Worm (Caenorhabditis elegans): ENCODE measurements around the gene C45G9.11.
A peak's percentile ranks its signal among the peaks of the same experiment; 100 is the strongest.

The C45G9.11 gene

ce11 chrIII:5085529-5085928, 17.0 kb upstream of the C45G9.11 start, which contains the start of gene cah-1:
TSS of gene cah-1 (minus strand) at chrIII:5085629.
- no peak for TF ChIP-seq nfya-1 (tag; optimal IDR thresholded peaks at IDR 0.05; ENCODE audit: insufficient read depth)
- TF ChIP-seq lin-15B (tag; optimal IDR thresholded peaks at IDR 0.05): peak; percentile 68

- TF ChIP-seq ama-1 (optimal IDR thresholded peaks at IDR 0.05): peak; percentile 41
- TF ChIP-seq elt-2 (tag; optimal IDR thresholded peaks at IDR 0.05): peak; percentile 3
- no peak for TF ChIP-seq ceh-16 (tag; optimal IDR thresholded peaks at IDR 0.05)
- TF ChIP-seq nhr-43 (tag; optimal IDR thresholded peaks at IDR 0.05; ENCODE audit: poor library complexity, severe bottlenecking): peak; percentile 34
Measured at ce11 chrIII:5083304-5083703, 14.8 kb upstream of the C45G9.11 start.

ce11 chrIII:5081573-5081823, 13.0 kb upstream of the C45G9.11 start, which contains the start of gene cox-6A:
TSS of gene cox-6A (plus strand) at chrIII:5081724.
- no peak for TF ChIP-seq jun-1 (tag; optimal IDR thresholded peaks at IDR 0.05)

- TF ChIP-seq ceh-82 (tag; optimal IDR thresholded peaks at IDR 0.05) (peak; percentile 81), egl-27 (tag; optimal IDR thresholded peaks at IDR 0.05) (no peak), ceh-28 (tag; optimal IDR thresholded peaks at IDR 0.05) (peak; percentile 19), lin-39 (tag; optimal IDR thresholded peaks at IDR 0.05) (peak; percentile 13), fkh-10 (GFP tag; optimal IDR thresholded peaks at IDR 0.05) (peak; percentile 33), lin-15B (tag; optimal IDR thresholded peaks at IDR 0.05) (peak; percentile 45), ztf-4 (tag; optimal IDR thresholded peaks at IDR 0.05) (peak; percentile 77), nhr-23 (tag; optimal IDR thresholded peaks at IDR 0.05) (peak; percentile 61), mml-1 (tag; optimal IDR thresholded peaks at IDR 0.05) (no peak), lsy-12 (tag; optimal IDR thresholded peaks at IDR 0.05) (peak; percentile 88), elt-3 (tag; optimal IDR thresholded peaks at IDR 0.05) (no peak), snpc-4 (tag; optimal IDR thresholded peaks at IDR 0.05) (peak; percentile 99), ceh-9 (tag; optimal IDR thresholded peaks at IDR 0.05) (no peak), nhr-25 (tag; optimal IDR thresholded peaks at IDR 0.05) (peak; percentile 42), ceh-16 (tag; optimal IDR thresholded peaks at IDR 0.05) (no peak), pqm-1 (tag; optimal IDR thresholded peaks at IDR 0.05) (peak; percentile 16), unc-39 (tag; optimal IDR thresholded peaks at IDR 0.05) (no peak), tbx-2 (tag; optimal IDR thresholded peaks at IDR 0.05) (peak; percentile 89), elt-2 (tag; optimal IDR thresholded peaks at IDR 0.05) (peak; percentile 65), nfya-1 (tag; optimal IDR thresholded peaks at IDR 0.05; ENCODE audit: insufficient read depth) (peak; percentile 69), egl-5 (tag; optimal IDR thresholded peaks at IDR 0.05) (no peak), mdl-1 (tag; optimal IDR thresholded peaks at IDR 0.05) (no peak), elt-1 (tag; optimal IDR thresholded peaks at IDR 0.05) (no peak), unc-62 (GFP tag; optimal IDR thresholded peaks at IDR 0.05) (no peak), nhr-237 (tag; optimal IDR thresholded peaks at IDR 0.05) (no peak), hmg-11 (tag; optimal IDR thresholded peaks at IDR 0.05) (peak; percentile 91), ztf-11 (tag; optimal IDR thresholded peaks at IDR 0.05) (no peak), aly-2 (tag; optimal IDR thresholded peaks at IDR 0.05) (no peak), nhr-77 (tag; optimal IDR thresholded peaks at IDR 0.05) (peak; percentile 33), fos-1 (tag; optimal IDR thresholded peaks at IDR 0.05) (no peak), nhr-12 (tag; optimal IDR thresholded peaks at IDR 0.05) (no peak), fkh-2 (tag; optimal IDR thresholded peaks at IDR 0.05) (no peak), ama-1 (optimal IDR thresholded peaks at IDR 0.05) (peak; percentile 90), R02D3.7 (tag; optimal IDR thresholded peaks at IDR 0.05) (peak; percentile 60), nhr-28 (tag; optimal IDR thresholded peaks at IDR 0.05) (no peak), jun-1 (tag; optimal IDR thresholded peaks at IDR 0.05) (peak; percentile 47), sea-2 (GFP tag; optimal IDR thresholded peaks at IDR 0.05) (no peak), pha-4 (tag; optimal IDR thresholded peaks at IDR 0.05) (peak; percentile 49), ZK546.5 (tag; optimal IDR thresholded peaks at IDR 0.05) (no peak), zag-1 (tag; optimal IDR thresholded peaks at IDR 0.05) (no peak), eor-1 (tag; optimal IDR thresholded peaks at IDR 0.05) (peak in 1 of 2 experiments; percentile 52), nhr-67 (tag; optimal IDR thresholded peaks at IDR 0.05) (no peak), skn-1 (tag; optimal IDR thresholded peaks at IDR 0.05) (no peak), daf-12 (tag; optimal IDR thresholded peaks at IDR 0.05) (no peak), nhr-76 (tag; optimal IDR thresholded peaks at IDR 0.05) (no peak)
Measured at ce11 chrIII:5080700-5081572, 12.4 kb upstream of the C45G9.11 start.

All from whole organism, L3 larva.